Worm (Caenorhabditis elegans): Measurements from ENCODE around the gene hpa-1.

hpa-1 gene

ce11 chrIV:16196717-16197116, 36.2 kb downstream of the hpa-1 start, which contains the start of gene Y7A9A.1:
TSS of gene Y7A9A.1 (plus strand) at chrIV:16197017.
- no peak for TF ChIP-seq nfya-1 (tag; optimal IDR thresholded peaks at IDR 0.05)
- no peak for TF ChIP-seq ceh-30 (tag; optimal IDR thresholded peaks at IDR 0.05)
- TF ChIP-seq ceh-6 (GFP tag; optimal IDR thresholded peaks at IDR 0.05): no peak
- no peak for TF ChIP-seq elt-4 (tag; optimal IDR thresholded peaks at IDR 0.05)
- no peak for TF ChIP-seq mec-3 (tag; optimal IDR thresholded peaks at IDR 0.05; ENCODE audit: borderline replicate concordance)
- no peak for TF ChIP-seq C38D4.7 (GFP tag; optimal IDR thresholded peaks at IDR 0.05)
- TF ChIP-seq lim-6 (tag; optimal IDR thresholded peaks at IDR 0.05): no peak
- TF ChIP-seq ceh-31 (tag; optimal IDR thresholded peaks at IDR 0.05): no peak
- TF ChIP-seq pax-1 (tag; optimal IDR thresholded peaks at IDR 0.05): no peak
- TF ChIP-seq gmeb-2 (tag; optimal IDR thresholded peaks at IDR 0.05): no peak
- TF ChIP-seq ceh-14 (tag; optimal IDR thresholded peaks at IDR 0.05): no peak
- TF ChIP-seq ceh-2 (tag; optimal IDR thresholded peaks at IDR 0.05): no peak
- TF ChIP-seq ahr-1 (tag; optimal IDR thresholded peaks at IDR 0.05): no peak
- TF ChIP-seq hlh-13 (GFP tag; optimal IDR thresholded peaks at IDR 0.05): no peak
- TF ChIP-seq ama-1 (optimal IDR thresholded peaks at IDR 0.05): no peak
- TF ChIP-seq dve-1 (tag; optimal IDR thresholded peaks at IDR 0.05): no peak
- TF ChIP-seq fkh-6 (tag; optimal IDR thresholded peaks at IDR 0.05): no peak
- no peak for TF ChIP-seq T23F11.4 (GFP tag; optimal IDR thresholded peaks at IDR 0.05)
- no peak for TF ChIP-seq lin-11 (tag; optimal IDR thresholded peaks at IDR 0.05)

DNA sequence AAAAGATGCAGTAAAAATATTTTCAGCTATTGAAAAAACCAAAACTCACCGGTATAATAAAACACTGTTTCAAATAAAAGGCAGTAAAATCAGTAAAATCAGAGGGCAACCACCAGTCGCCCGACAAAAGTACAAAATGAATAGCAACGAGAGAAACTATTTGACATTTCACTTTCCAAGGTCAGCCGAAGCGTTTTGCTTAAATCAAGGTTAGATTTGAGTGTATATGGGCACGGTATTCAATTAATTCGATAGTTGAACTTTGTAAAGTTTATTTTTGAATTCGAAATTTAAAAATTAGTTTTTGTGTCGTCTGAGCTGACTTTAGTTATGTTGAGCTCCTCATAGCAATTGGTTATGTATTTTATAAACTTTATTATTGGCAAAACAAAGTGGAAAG, 40.2 kb downstream of the hpa-1 start:
- TF ChIP-seq rnt-1 (tag; optimal IDR thresholded peaks at IDR 0.05) (no peak), elt-4 (tag; optimal IDR thresholded peaks at IDR 0.05) (no peak), F13H6.1 (tag; optimal IDR thresholded peaks at IDR 0.05) (no peak), T23F11.4 (GFP tag; optimal IDR thresholded peaks at IDR 0.05) (no peak), pqm-1 (tag; optimal IDR thresholded peaks at IDR 0.05) (no peak), ztf-16 (tag; optimal IDR thresholded peaks at IDR 0.05) (no peak), madf-2 (tag; optimal IDR thresholded peaks at IDR 0.05) (no peak), hlh-13 (GFP tag; optimal IDR thresholded peaks at IDR 0.05) (no peak), sdc-2 (tag; optimal IDR thresholded peaks at IDR 0.05) (no peak)

DNA sequence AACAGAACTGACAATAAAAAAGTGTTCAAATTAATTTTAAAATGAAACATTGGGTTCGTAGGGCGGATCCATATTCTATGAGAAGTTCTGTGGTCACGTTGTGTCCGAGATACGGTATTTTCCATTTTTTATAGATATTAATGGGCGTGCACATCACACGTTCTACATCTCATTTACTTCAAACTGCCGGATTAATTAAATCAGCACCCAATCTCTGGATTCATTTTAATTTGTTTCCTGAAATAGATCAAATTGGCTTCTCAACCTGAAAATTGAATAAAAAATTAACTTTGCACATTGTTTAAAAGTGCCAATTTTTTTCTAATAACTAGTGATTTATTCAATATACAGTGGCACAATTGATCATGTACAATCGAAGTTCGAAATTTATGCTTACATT, 41.3 kb downstream of the hpa-1 start:
- TF ChIP-seq npax-4 (tag; optimal IDR thresholded peaks at IDR 0.05) (no peak), sox-2 (GFP tag; IDR thresholded peaks at IDR 0.05) (no peak), che-1 (tag; optimal IDR thresholded peaks at IDR 0.05) (no peak)

ce11 chrIV:16186008-16186407, 46.9 kb downstream of the hpa-1 start:
- TF ChIP-seq fkh-6 (tag; optimal IDR thresholded peaks at IDR 0.05): no peak
- TF ChIP-seq K09A11.1 (tag; optimal IDR thresholded peaks at IDR 0.05; ENCODE audit: insufficient read depth): no peak
- TF ChIP-seq madf-2 (tag; optimal IDR thresholded peaks at IDR 0.05): no peak
- TF ChIP-seq lin-11 (tag; optimal IDR thresholded peaks at IDR 0.05): no peak
- no peak for TF ChIP-seq C38D4.7 (GFP tag; optimal IDR thresholded peaks at IDR 0.05)
- no peak for TF ChIP-seq ahr-1 (tag; optimal IDR thresholded peaks at IDR 0.05)
- TF ChIP-seq ceh-24 (tag; optimal IDR thresholded peaks at IDR 0.05): no peak
- no peak for TF ChIP-seq mec-3 (tag; optimal IDR thresholded peaks at IDR 0.05; ENCODE audit: borderline replicate concordance)
- no peak for TF ChIP-seq ztf-16 (tag; optimal IDR thresholded peaks at IDR 0.05)
- no peak for TF ChIP-seq K02D7.2 (tag; optimal IDR thresholded peaks at IDR 0.05)
- TF ChIP-seq eyg-1 (tag; optimal IDR thresholded peaks at IDR 0.05): no peak
- no peak for TF ChIP-seq elt-2 (tag; optimal IDR thresholded peaks at IDR 0.05)
- no peak for TF ChIP-seq ceh-22 (tag; optimal IDR thresholded peaks at IDR 0.05)
- no peak for TF ChIP-seq dmd-4 (tag; optimal IDR thresholded peaks at IDR 0.05; ENCODE audit: borderline replicate concordance)

DNA sequence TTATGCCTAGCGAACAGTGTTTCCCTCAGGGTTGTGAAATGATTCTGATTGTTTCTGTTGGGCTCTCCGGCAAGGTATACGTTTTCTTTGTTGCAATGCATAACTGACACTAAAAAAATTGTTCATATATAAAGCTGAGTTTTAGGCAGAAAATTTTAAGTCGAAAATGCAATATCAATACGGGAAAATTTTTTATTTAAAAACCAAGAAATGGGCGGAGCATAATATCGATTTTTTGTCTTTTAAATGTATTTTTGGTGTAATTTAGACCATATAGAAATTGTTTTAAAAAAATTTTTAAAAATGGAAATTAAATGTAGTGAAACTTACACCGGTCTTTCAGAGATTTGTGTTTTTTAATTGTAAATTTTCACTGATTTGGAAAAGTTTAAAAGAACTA, 48.4 kb downstream of the hpa-1 start, which contains the start of gene Y105C5B.1413:
TSS of gene Y105C5B.1413 (minus strand) at position 101 of the 400 bp plus-strand sequence.
- TF ChIP-seq nhr-11 (tag; optimal IDR thresholded peaks at IDR 0.05): no peak

Data from whole organism, late embryonic.